In the genomic region with DNA sequence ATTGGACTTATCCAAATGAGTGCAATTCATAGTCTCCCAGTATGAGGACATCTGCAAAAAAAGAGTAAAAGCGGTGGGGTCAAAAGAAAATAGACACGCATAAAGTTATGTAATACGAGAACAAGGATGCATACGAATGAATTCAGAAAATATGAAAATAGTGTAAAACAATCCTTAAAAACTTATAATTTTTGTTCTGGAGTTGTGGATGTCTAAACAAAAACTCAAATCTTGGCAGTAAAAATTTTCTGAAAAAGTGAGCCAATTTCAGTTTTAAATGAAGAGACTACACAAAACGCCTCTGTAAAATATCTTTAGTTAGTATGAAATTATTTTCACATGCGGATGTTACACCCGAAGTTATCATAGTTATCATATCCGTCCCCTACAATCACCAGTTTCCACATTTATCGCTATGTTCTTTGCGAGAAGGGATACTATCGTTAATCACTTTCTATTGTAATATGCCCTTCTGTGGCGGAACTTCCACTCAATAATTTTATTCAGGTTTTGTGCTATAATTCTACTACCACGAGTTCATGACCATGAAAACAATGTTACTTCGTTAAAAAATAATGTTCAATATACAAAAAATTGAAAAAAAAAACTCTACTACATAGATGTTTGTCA, we compare ENCODE assay signal across 1 worm cellular context.
TF ChIP-seq lines count a peak whose summit lies in the region.

A gene (minus strand): TSS at position 51 of the 630 bp plus-strand sequence.

TF ChIP-seq in whole organism, L1 larva, 84 proteins besides CTCF, POLR2A, EP300 and RAD21 (continued from another document):
- TF ChIP-seq ztf-11 (tag; optimal IDR thresholded peaks at IDR 0.05; lab: Kevin White, UChicago) (no peak), ets-5 (GFP tag; IDR thresholded peaks at IDR 0.05; lab: Robert Waterston, UW) (no peak), nhr-47 (tag; optimal IDR thresholded peaks at IDR 0.05; lab: Kevin White, UChicago) (no peak)
TF ChIP-seq in whole organism, L1 larva: peak in this region for 3.
